Worm (Caenorhabditis elegans) whole organism, L3 larva: ENCODE measurements around the gene cdh-9.

Experiments used
- R02D3.7 ChIP-seq: fragments of 150-350 bp; optimal IDR thresholded peaks from 2 replicates; lab custom pipeline; 2014; ENCODE audit warnings: missing biosample characterization, missing genetic modification characterization
- ceh-28 ChIP-seq: fragments of 150-350 bp; optimal IDR thresholded peaks from 2 replicates; lab custom pipeline; 2014; ENCODE audit warnings: missing biosample characterization, missing genetic modification reagents, missing genetic modification characterization
- ceh-82 ChIP-seq: fragments of 150-350 bp; optimal IDR thresholded peaks from 2 replicates; lab custom pipeline; 2014; ENCODE audit warnings: missing biosample characterization, missing genetic modification characterization
- snpc-4 ChIP-seq: fragments of 150-350 bp; optimal IDR thresholded peaks from 2 replicates; lab custom pipeline; 2014; ENCODE audit warnings: missing biosample characterization, missing genetic modification characterization

DNA sequence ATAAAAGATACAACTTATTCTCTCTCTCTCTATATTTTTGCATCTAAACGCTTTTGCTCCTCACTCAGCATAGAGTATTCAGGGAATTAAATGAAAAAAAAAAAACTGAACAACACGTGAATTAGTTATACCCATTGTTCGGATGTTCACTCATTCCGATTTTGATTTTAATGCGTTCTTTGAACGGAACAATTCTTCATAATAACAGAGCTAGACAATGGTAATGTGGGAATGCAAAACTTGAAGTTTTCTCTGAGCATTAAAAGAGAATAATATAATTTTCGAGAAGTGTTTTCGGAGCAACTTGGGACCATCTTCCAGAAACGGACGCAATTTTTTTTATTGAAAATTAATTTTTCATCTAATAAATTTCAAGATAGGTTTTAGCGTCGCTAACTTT, 20.7 kb upstream of the cdh-9 start:
- TF ChIP-seq snpc-4 (tag; lab: Kevin White, UChicago): no peak
- no peak for TF ChIP-seq ceh-28 (tag; lab: Kevin White, UChicago)
- TF ChIP-seq ceh-82 (tag; lab: Kevin White, UChicago): no peak
- no peak for TF ChIP-seq R02D3.7
